Worm (Caenorhabditis elegans) whole organism, midembryonic: ENCODE data around the gene C36E8.6.

ENCODE experiments used
- T22C8.4 ChIP-seq: fragments of 200-800 bp; sonication (Bioruptor generic); IDR thresholded peaks from 2 replicates; pipeline ENCODE4 v1.3.6; 2022; ENCODE audit warnings: missing genetic modification characterization, missing compliant biosample characterization
- cog-1 ChIP-seq: sonication (generic microtip); optimal IDR thresholded peaks from 2 replicates; lab custom pipeline; 2016; ENCODE audit warnings: missing genetic modification characterization, missing compliant biosample characterization
- flt-1 ChIP-seq: fragments of 200-800 bp; sonication (Bioruptor generic); IDR thresholded peaks from 2 replicates; pipeline ENCODE4 v1.3.6; 2022; ENCODE audit warnings: missing genetic modification characterization, missing compliant biosample characterization
- klf-2 ChIP-seq: fragments of 200-800 bp; sonication (Bioruptor generic); conservative IDR thresholded peaks from 2 replicates; pipeline ENCODE4 v1.3.6; 2022; ENCODE audit warnings: missing genetic modification reagents, missing genetic modification characterization, missing compliant biosample characterization
- med-1 ChIP-seq: sonication (generic microtip); optimal IDR thresholded peaks from 2 replicates; lab custom pipeline; 2017; ENCODE audit warnings: missing genetic modification characterization, mild to moderate bottlenecking, missing compliant biosample characterization, antibody characterized with exemption, missing genetic modification reagents; ENCODE audit not compliant: insufficient read depth
- ref-1 ChIP-seq: fragments of 200-800 bp; sonication (Bioruptor generic); conservative IDR thresholded peaks from 2 replicates; pipeline ENCODE4 v1.3.6; 2022; ENCODE audit warnings: missing genetic modification reagents, missing genetic modification characterization, missing compliant biosample characterization
- tab-1 ChIP-seq: fragments of 200-800 bp; sonication (Bioruptor generic); IDR thresholded peaks from 2 replicates; pipeline ENCODE4 v1.3.6; 2022; ENCODE audit warnings: missing genetic modification characterization, missing compliant biosample characterization
- ztf-23 ChIP-seq: fragments of 200-800 bp; sonication (Bioruptor generic); IDR thresholded peaks from 2 replicates; pipeline ENCODE4 v1.3.6; 2022; ENCODE audit warnings: missing genetic modification reagents, missing genetic modification characterization, missing compliant biosample characterization
- ztf-29 ChIP-seq: fragments of 200-800 bp; sonication (Bioruptor generic); IDR thresholded peaks from 2 replicates; pipeline ENCODE4 v1.3.6; 2022; ENCODE audit warnings: missing genetic modification reagents, missing genetic modification characterization, missing compliant biosample characterization

The C36E8.6 gene

ce11 chrIII:3987759-3988158, at the start of gene C36E8.6:
TSS of gene C36E8.6 (plus strand) at chrIII:3988059.
- no peak for TF ChIP-seq klf-2 (GFP tag; lab: Robert Waterston, UW)
- no peak for TF ChIP-seq ref-1
- no peak for TF ChIP-seq med-1 (GFP tag; lab: Kevin White, UChicago)
- TF ChIP-seq T22C8.4 (GFP tag; lab: Robert Waterston, UW) = no peak
- no peak for TF ChIP-seq flt-1
- no peak for TF ChIP-seq cog-1
- no peak for TF ChIP-seq ztf-23
- TF ChIP-seq ztf-29 (GFP tag; lab: Robert Waterston, UW) = no peak
- TF ChIP-seq tab-1 (GFP tag; lab: Robert Waterston, UW) = no peak

- no peak for TF ChIP-seq cog-1
- no peak for TF ChIP-seq klf-2 (GFP tag; lab: Robert Waterston, UW)
- no peak for TF ChIP-seq med-1 (GFP tag; lab: Kevin White, UChicago)
- no peak for TF ChIP-seq ztf-23
- no peak for TF ChIP-seq tab-1 (GFP tag; lab: Robert Waterston, UW)
- no peak for TF ChIP-seq flt-1
- TF ChIP-seq ref-1 = no peak
- no peak for TF ChIP-seq ztf-29 (GFP tag; lab: Robert Waterston, UW)
- TF ChIP-seq T22C8.4 (GFP tag; lab: Robert Waterston, UW) = no peak
Measured at ce11 chrIII:3952058-3952457, 35.8 kb upstream of the C36E8.6 start.

ce11 chrIII:3953235-3953634, 34.6 kb upstream of the C36E8.6 start:
- TF ChIP-seq ztf-29 (GFP tag; lab: Robert Waterston, UW) (no peak), klf-2 (GFP tag; lab: Robert Waterston, UW) (no peak), med-1 (GFP tag; lab: Kevin White, UChicago) (no peak), cog-1 (no peak), T22C8.4 (GFP tag; lab: Robert Waterston, UW) (no peak), tab-1 (GFP tag; lab: Robert Waterston, UW) (no peak)

- TF ChIP-seq cog-1 (no peak), ref-1 (no peak), med-1 (GFP tag; lab: Kevin White, UChicago) (no peak), flt-1 (no peak), T22C8.4 (GFP tag; lab: Robert Waterston, UW) (no peak), ztf-29 (GFP tag; lab: Robert Waterston, UW) (no peak), klf-2 (GFP tag; lab: Robert Waterston, UW) (no peak), ztf-23 (no peak), tab-1 (GFP tag; lab: Robert Waterston, UW) (no peak)
Measured at ce11 chrIII:3954220-3954619, 33.6 kb upstream of the C36E8.6 start.

- TF ChIP-seq tab-1 (GFP tag; lab: Robert Waterston, UW) (no peak), ztf-23 (no peak), ztf-29 (GFP tag; lab: Robert Waterston, UW) (no peak), flt-1 (no peak), cog-1 (no peak), ref-1 (no peak), klf-2 (GFP tag; lab: Robert Waterston, UW) (no peak), T22C8.4 (GFP tag; lab: Robert Waterston, UW) (no peak), med-1 (GFP tag; lab: Kevin White, UChicago) (no peak)
Measured at ce11 chrIII:3954828-3955227, 33.0 kb upstream of the C36E8.6 start.

ce11 chrIII:3955674-3956073, 32.2 kb upstream of the C36E8.6 start:
- TF ChIP-seq tab-1 (GFP tag; lab: Robert Waterston, UW) (no peak), flt-1 (no peak), med-1 (GFP tag; lab: Kevin White, UChicago) (no peak), ref-1 (no peak)

- no peak for TF ChIP-seq klf-2 (GFP tag; lab: Robert Waterston, UW)
- TF ChIP-seq cog-1 = no peak
- no peak for TF ChIP-seq ztf-23
Measured at ce11 chrIII:3956293-3956692, 31.6 kb upstream of the C36E8.6 start, which contains the start of gene F37A8.5. TSS of gene F37A8.5 (plus strand) at chrIII:3956624.

- TF ChIP-seq ref-1 (no peak), ztf-29 (GFP tag; lab: Robert Waterston, UW) (no peak), flt-1 (no peak), T22C8.4 (GFP tag; lab: Robert Waterston, UW) (no peak), cog-1 (no peak), med-1 (GFP tag; lab: Kevin White, UChicago) (no peak), klf-2 (GFP tag; lab: Robert Waterston, UW) (no peak), ztf-23 (no peak), tab-1 (GFP tag; lab: Robert Waterston, UW) (no peak)
Measured at ce11 chrIII:3957119-3957739, 30.6 kb upstream of the C36E8.6 start.

- TF ChIP-seq tab-1 (GFP tag; lab: Robert Waterston, UW) (no peak), T22C8.4 (GFP tag; lab: Robert Waterston, UW) (no peak), med-1 (GFP tag; lab: Kevin White, UChicago) (no peak), ref-1 (no peak), klf-2 (GFP tag; lab: Robert Waterston, UW) (no peak), cog-1 (no peak), ztf-23 (no peak), ztf-29 (GFP tag; lab: Robert Waterston, UW) (no peak), flt-1 (no peak)
Measured at ce11 chrIII:3957850-3958249, 30.0 kb upstream of the C36E8.6 start.

- no peak for TF ChIP-seq T22C8.4 (GFP tag; lab: Robert Waterston, UW)
Measured at ce11 chrIII:3959206-3959605, 28.7 kb upstream of the C36E8.6 start.

ce11 chrIII:3959987-3960386, 27.9 kb upstream of the C36E8.6 start, which contains the start of gene R10E9.3:
TSS of gene R10E9.3 (plus strand) at chrIII:3960221.
- no peak for TF ChIP-seq med-1 (GFP tag; lab: Kevin White, UChicago)
- no peak for TF ChIP-seq flt-1
- TF ChIP-seq ref-1 = no peak
